Fruit fly (Drosophila melanogaster): ENCODE data around the gene CG12219.

Gene CG12219

DNA sequence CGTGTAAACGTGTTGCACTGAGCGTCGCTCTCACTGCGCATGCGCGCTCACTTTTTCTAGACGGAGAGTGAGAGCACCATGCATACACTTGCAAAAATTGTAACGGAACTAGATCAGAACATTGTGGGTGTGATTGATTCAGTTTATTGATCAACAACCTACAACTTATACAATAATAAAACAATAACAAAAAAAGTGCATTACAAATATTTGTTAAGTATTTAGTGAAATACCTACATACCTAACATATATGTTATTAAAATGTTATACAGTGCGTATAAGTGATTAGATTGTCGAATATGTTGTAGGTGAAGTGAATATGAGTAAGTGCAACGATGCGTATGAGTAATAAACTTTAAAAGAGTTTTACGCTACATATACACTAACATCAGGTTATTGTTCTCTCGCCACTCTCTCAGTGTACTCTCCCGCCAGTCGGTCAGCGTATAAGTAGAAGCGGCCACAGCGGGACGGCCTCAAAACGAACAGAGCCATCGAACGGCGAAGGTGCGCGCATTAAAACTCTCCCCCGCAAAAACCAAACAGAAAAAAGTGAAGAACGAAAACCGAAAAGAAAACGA is 29.4 kb upstream of the CG12219 start, which contains the start of gene CG42240 (continued):
- TF ChIP-seq inv (GFP tag; IDR thresholded peaks at IDR 0.05; ENCODE audit: partially characterized antibody) (no peak), Hsf (GFP tag; optimal IDR thresholded peaks at IDR 0.05) (peak; percentile 87), nerfin-2 (GFP tag; IDR thresholded peaks at IDR 0.05; ENCODE audit: partially characterized antibody) (no peak), CG7963 (GFP tag; IDR thresholded peaks at IDR 0.05; ENCODE audit: partially characterized antibody) (no peak), CG3726 (GFP tag; IDR thresholded peaks at IDR 0.05) (no peak), cg (GFP tag; optimal IDR thresholded peaks at IDR 0.05) (peak; percentile 22), bcd (GFP tag; optimal IDR thresholded peaks at IDR 0.05) (peak; percentile 91), CG14710 (tag; optimal IDR thresholded peaks at IDR 0.05) (peak; percentile 92), unc-4 (GFP tag; IDR thresholded peaks at IDR 0.05; ENCODE audit: partially characterized antibody) (no peak), NfI (GFP tag; optimal IDR thresholded peaks at IDR 0.05) (peak; percentile 88), pnt (GFP tag; optimal IDR thresholded peaks at IDR 0.05) (peak; percentile 67), bigmax (GFP tag; optimal IDR thresholded peaks at IDR 0.05) (no peak), D19A (tag; optimal IDR thresholded peaks at IDR 0.05) (peak; percentile 90), crp (GFP tag; optimal IDR thresholded peaks at IDR 0.05) (peak in 1 of 2 experiments; percentile 48), Six4 (GFP tag; optimal IDR thresholded peaks at IDR 0.05) (peak; percentile 84), seq (GFP tag; IDR thresholded peaks at IDR 0.05) (peak; percentile 84), Nf-YB (GFP tag; optimal IDR thresholded peaks at IDR 0.05) (peak; percentile 78), Atf6 (GFP tag; IDR thresholded peaks at IDR 0.05) (peak; percentile 85), kah (GFP tag; optimal IDR thresholded peaks at IDR 0.05) (peak; percentile 81), Atf-2 (GFP tag; optimal IDR thresholded peaks at IDR 0.05) (peak; percentile 80), CG7372 (GFP tag; IDR thresholded peaks at IDR 0.05) (peak; percentile 81), Sox102F (GFP tag; optimal IDR thresholded peaks at IDR 0.05) (peak; percentile 93), CG14667 (GFP tag; IDR thresholded peaks at IDR 0.05) (peak; percentile 67; the same call in 1 of the 2 replicates), CG4730 (GFP tag; IDR thresholded peaks at IDR 0.05) (peak; percentile 67), CG30020 (tag; optimal IDR thresholded peaks at IDR 0.05) (peak; percentile 71), CG30431 (GFP tag; optimal IDR thresholded peaks at IDR 0.05) (peak; percentile 82), CG2116 (GFP tag; optimal IDR thresholded peaks at IDR 0.05) (peak; percentile 73), dpn (GFP tag; optimal IDR thresholded peaks at IDR 0.05) (peak; percentile 75 to 89), CG14014 (GFP tag; IDR thresholded peaks at IDR 0.05) (peak; percentile 72), GATAe (GFP tag; conservative IDR thresholded peaks at IDR 0.05) (peak; percentile 40; the same call in 1 of the 2 replicates), CG3065 (GFP tag; optimal IDR thresholded peaks at IDR 0.05) (peak; percentile 73), pan (optimal IDR thresholded peaks at IDR 0.05) (no peak), pan (GFP tag; optimal IDR thresholded peaks at IDR 0.05 in 1 of 2, IDR thresholded peaks at IDR 0.05 in 1 of 2) (peak in 1 of 2 experiments; percentile 73), CG1602 (GFP tag; optimal IDR thresholded peaks at IDR 0.05) (peak; percentile 89), tio (GFP tag; optimal IDR thresholded peaks at IDR 0.05) (peak; percentile 92), Taf1 (GFP tag; IDR thresholded peaks at IDR 0.05) (peak; percentile 19; the same call in 1 of the 2 replicates), psq (GFP tag; optimal IDR thresholded peaks at IDR 0.05) (peak; percentile 66), wek (GFP tag; optimal IDR thresholded peaks at IDR 0.05) (peak; percentile 68), dysf (GFP tag; IDR thresholded peaks at IDR 0.05) (peak; percentile 93)

DNA sequence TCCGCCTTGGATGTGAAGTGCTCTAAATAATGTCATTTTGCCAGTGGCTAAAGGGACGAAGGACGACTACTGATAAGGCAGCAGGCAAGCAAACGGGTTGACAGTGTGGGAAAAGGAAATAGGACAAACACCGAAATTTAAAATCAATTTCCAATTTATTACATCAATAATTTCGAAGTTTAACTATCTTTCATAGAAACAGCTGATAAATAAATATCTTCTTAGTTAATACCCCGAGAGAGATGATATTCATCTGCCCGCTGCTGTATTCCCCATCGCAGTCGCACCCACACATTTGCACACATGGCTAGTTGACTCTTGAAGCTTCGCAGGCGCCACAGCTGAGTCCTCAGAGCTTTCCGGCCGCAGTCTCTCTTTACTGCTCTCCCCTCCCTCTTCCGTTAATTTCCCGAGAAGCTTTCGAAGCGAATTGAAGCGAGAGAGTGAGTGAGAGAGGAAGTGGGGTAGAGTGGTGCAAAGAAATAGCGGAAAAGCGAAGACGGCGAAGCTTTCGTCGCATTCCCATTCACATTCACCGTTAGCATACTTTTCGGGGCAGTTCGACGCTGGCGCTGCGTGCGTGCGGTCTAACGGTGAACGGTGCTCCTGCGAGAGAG is 15.9 kb upstream of the CG12219 start:
- no peak for TF ChIP-seq CG31365 (tag; optimal IDR thresholded peaks at IDR 0.05)
- TF ChIP-seq CG14050 (GFP tag; IDR thresholded peaks at IDR 0.05) = peak; percentile 60
- peak; percentile 32 for TF ChIP-seq Abd-B (GFP tag; optimal IDR thresholded peaks at IDR 0.05)
- TF ChIP-seq fru (optimal IDR thresholded peaks at IDR 0.05) = no peak
- no peak for TF ChIP-seq pros (GFP tag; optimal IDR thresholded peaks at IDR 0.05)
- no peak for TF ChIP-seq CG8359 (GFP tag; optimal IDR thresholded peaks at IDR 0.05; ENCODE audit: borderline replicate concordance)
- peak; percentile 20 for TF ChIP-seq CrebB (tag; optimal IDR thresholded peaks at IDR 0.05)
- no peak for TF ChIP-seq sr (GFP tag; IDR thresholded peaks at IDR 0.05)
- no peak for TF ChIP-seq CG14860 (GFP tag; IDR thresholded peaks at IDR 0.05; ENCODE audit: partially characterized antibody)
- peak; percentile 52 for TF ChIP-seq eyg (GFP tag; optimal IDR thresholded peaks at IDR 0.05)
- TF ChIP-seq Nf-YB (GFP tag; optimal IDR thresholded peaks at IDR 0.05) = no peak
- TF ChIP-seq CG8290 (GFP tag; optimal IDR thresholded peaks at IDR 0.05) = no peak
- TF ChIP-seq CG8290 (tag; optimal IDR thresholded peaks at IDR 0.05) = peak in 1 of 2 experiments; percentile 83
